Worm (Caenorhabditis elegans) whole organism, dauer: ENCODE measurements around the gene ZK637.15.

Source experiments
- unc-62 ChIP-seq: sonication (generic microtip); optimal IDR thresholded peaks from 2 replicates; lab custom pipeline; 2017; ENCODE audit warnings: missing biosample characterization, missing genetic modification reagents, missing genetic modification characterization

The ZK637.15 gene

ce11 chrIII:8904914-8905665 is 14.8 kb upstream of the ZK637.15 start, which contains the start of gene unc-32:
Gene unc-32, plus strand, starts transcription at chrIII:8905615.
- TF ChIP-seq unc-62 (GFP tag; lab: Kevin White, UChicago), result no peak

- no peak for TF ChIP-seq unc-62 (GFP tag; lab: Kevin White, UChicago)
Observed at ce11 chrIII:8910139-8910538, 9.7 kb upstream of the ZK637.15 start.

- TF ChIP-seq unc-62 (GFP tag; lab: Kevin White, UChicago), result no peak
Observed at ce11 chrIII:8911598-8912194, 8.2 kb upstream of the ZK637.15 start, which contains the start of gene tpk-1. Gene tpk-1, plus strand, starts transcription at chrIII:8912144.

- TF ChIP-seq unc-62 (GFP tag; lab: Kevin White, UChicago), result no peak
Observed at ce11 chrIII:8913469-8913868, 6.4 kb upstream of the ZK637.15 start, which contains the start of gene trxr-2. Gene trxr-2, plus strand, starts transcription at chrIII:8913769.

ce11 chrIII:8917879-8918381 is 2.0 kb upstream of the ZK637.15 start, which contains the start of gene cdc-25.3:
Gene cdc-25.3, minus strand, starts transcription at chrIII:8917929.
- no peak for TF ChIP-seq unc-62 (GFP tag; lab: Kevin White, UChicago)

ce11 chrIII:8922061-8922460 is 2.2 kb downstream of the ZK637.15 start:
- no peak for TF ChIP-seq unc-62 (GFP tag; lab: Kevin White, UChicago)

ce11 chrIII:8923240-8923734 is 3.4 kb downstream of the ZK637.15 start, which contains the start of gene glb-1:
Gene glb-1, minus strand, starts transcription at chrIII:8923290.
- no peak for TF ChIP-seq unc-62 (GFP tag; lab: Kevin White, UChicago)

- TF ChIP-seq unc-62 (GFP tag; lab: Kevin White, UChicago), result no peak
Observed at ce11 chrIII:8923937-8924336, 4.1 kb downstream of the ZK637.15 start, which contains the start of gene ZK637.12. Gene ZK637.12, plus strand, starts transcription at chrIII:8924237.

ce11 chrIII:8925539-8925938 is 5.7 kb downstream of the ZK637.15 start:
- no peak for TF ChIP-seq unc-62 (GFP tag; lab: Kevin White, UChicago)

ce11 chrIII:8926512-8926911 is 6.6 kb downstream of the ZK637.15 start:
- TF ChIP-seq unc-62 (GFP tag; lab: Kevin White, UChicago), result no peak

ce11 chrIII:8929723-8930122 is 9.8 kb downstream of the ZK637.15 start, which contains the start of gene arrd-15:
Gene arrd-15, plus strand, starts transcription at chrIII:8930023.
- TF ChIP-seq unc-62 (GFP tag; lab: Kevin White, UChicago), result no peak

ce11 chrIII:8933696-8934095 is 13.8 kb downstream of the ZK637.15 start:
- no peak for TF ChIP-seq unc-62 (GFP tag; lab: Kevin White, UChicago)

- no peak for TF ChIP-seq unc-62 (GFP tag; lab: Kevin White, UChicago)
Observed at ce11 chrIII:8934378-8934777, 14.5 kb downstream of the ZK637.15 start.

- no peak for TF ChIP-seq unc-62 (GFP tag; lab: Kevin White, UChicago)
Observed at ce11 chrIII:8937571-8937970, 17.7 kb downstream of the ZK637.15 start.

ce11 chrIII:8944357-8944756 is 24.5 kb downstream of the ZK637.15 start, which contains the start of gene dhrr-1:
Gene dhrr-1, plus strand, starts transcription at chrIII:8944657.
- no peak for TF ChIP-seq unc-62 (GFP tag; lab: Kevin White, UChicago)

- no peak for TF ChIP-seq unc-62 (GFP tag; lab: Kevin White, UChicago)
Observed at ce11 chrIII:8946285-8946684, 26.4 kb downstream of the ZK637.15 start.
